Fruit fly (Drosophila melanogaster) whole organism, embryonic: Measurements from ENCODE around the gene CG13898.

Source experiments
- Blimp-1 ChIP-seq: fragments of 200-800 bp; sonication (Bioruptor generic); optimal IDR thresholded peaks from 3 replicates; lab custom pipeline; 2018; ENCODE audit warnings: missing biosample characterization, missing genetic modification characterization, mild to moderate bottlenecking, moderate library complexity, missing genetic modification reagents
- CG1024 ChIP-seq: fragments of 200-800 bp; sonication (Bioruptor generic); IDR thresholded peaks from 2 replicates; pipeline ENCODE4 v1.3.6; 2022; ENCODE audit warnings: missing biosample characterization, missing genetic modification characterization
- CG10267 ChIP-seq: fragments of 200-800 bp; sonication (Bioruptor generic); optimal IDR thresholded peaks from 2 replicates; lab custom pipeline; 2018; ENCODE audit warnings: missing biosample characterization, mild to moderate bottlenecking, missing genetic modification characterization, moderate library complexity
- CG10654 ChIP-seq: fragments of 200-800 bp; sonication (Bioruptor generic); optimal IDR thresholded peaks from 2 replicates; lab custom pipeline; 2016; ENCODE audit warnings: missing biosample characterization, missing genetic modification characterization
- CG11247 ChIP-seq: fragments of 200-800 bp; sonication (Bioruptor generic); IDR thresholded peaks from 2 replicates; pipeline ENCODE4 v1.3.6; 2022; ENCODE audit warnings: missing biosample characterization, missing genetic modification characterization
- CG11398 ChIP-seq: fragments of 200-800 bp; sonication (Bioruptor generic); optimal IDR thresholded peaks from 2 replicates; lab custom pipeline; 2016; ENCODE audit warnings: missing biosample characterization, missing genetic modification characterization
- CG11504 ChIP-seq: fragments of 200-800 bp; sonication (Bioruptor generic); optimal IDR thresholded peaks from 3 replicates; lab custom pipeline; 2019; ENCODE audit warnings: missing biosample characterization, mild to moderate bottlenecking, missing genetic modification characterization, moderate library complexity
- CG11696 ChIP-seq: fragments of 200-800 bp; sonication (Bioruptor generic); IDR thresholded peaks from 2 replicates; pipeline ENCODE4 v1.3.6; 2022; ENCODE audit warnings: missing biosample characterization, missing genetic modification characterization
- CG1233 ChIP-seq: fragments of 200-800 bp; sonication (Bioruptor generic); optimal IDR thresholded peaks from 4 replicates; lab custom pipeline; 2018; ENCODE audit warnings: missing biosample characterization, mild to moderate bottlenecking, missing genetic modification characterization
- CG13894 ChIP-seq: fragments of 200-800 bp; sonication (Bioruptor generic); optimal IDR thresholded peaks from 3 replicates; lab custom pipeline; 2018; ENCODE audit warnings: missing biosample characterization, mild to moderate bottlenecking, missing genetic modification characterization, moderate library complexity
- CG14710 ChIP-seq: fragments of 200-800 bp; sonication (Bioruptor generic); optimal IDR thresholded peaks from 3 replicates; lab custom pipeline; 2019; ENCODE audit warnings: missing biosample characterization, mild to moderate bottlenecking, missing genetic modification characterization, moderate library complexity
- CG15479 ChIP-seq: fragments of 200-800 bp; sonication (Bioruptor generic); optimal IDR thresholded peaks from 3 replicates; lab custom pipeline; 2019; ENCODE audit warnings: missing biosample characterization, mild to moderate bottlenecking, missing genetic modification characterization, moderate library complexity
- CG16815 ChIP-seq: fragments of 200-800 bp; sonication (Bioruptor generic); optimal IDR thresholded peaks from 3 replicates; lab custom pipeline; 2017; ENCODE audit warnings: missing biosample characterization, mild to moderate bottlenecking, missing genetic modification characterization
- CG17328 ChIP-seq: fragments of 200-800 bp; sonication (Bioruptor generic); IDR thresholded peaks from 2 replicates; pipeline ENCODE4 v1.3.6; 2022; ENCODE audit warnings: missing biosample characterization, missing genetic modification characterization
- CG17361 ChIP-seq: fragments of 200-800 bp; sonication (Bioruptor generic); IDR thresholded peaks from 3 replicates; pipeline ENCODE4 v1.3.6; 2022; ENCODE audit warnings: missing biosample characterization, missing genetic modification characterization
- CG17385 ChIP-seq: fragments of 200-800 bp; sonication (Bioruptor generic); optimal IDR thresholded peaks from 3 replicates; lab custom pipeline; 2018; ENCODE audit warnings: missing biosample characterization, mild to moderate bottlenecking, missing genetic modification characterization
- CG18476 ChIP-seq: fragments of 200-800 bp; sonication (Bioruptor generic); optimal IDR thresholded peaks from 2 replicates; lab custom pipeline; 2016; ENCODE audit warnings: missing biosample characterization, mild to moderate bottlenecking, missing genetic modification characterization
- CG30431 ChIP-seq: fragments of 200-800 bp; sonication (Bioruptor generic); optimal IDR thresholded peaks from 2 replicates; lab custom pipeline; 2017; ENCODE audit warnings: missing biosample characterization, missing genetic modification characterization
- CG31224 ChIP-seq: fragments of 200-800 bp; sonication (Bioruptor generic); IDR thresholded peaks from 2 replicates; pipeline ENCODE4 v1.3.6; 2022; ENCODE audit warnings: missing biosample characterization, missing genetic modification characterization
- CG4360 ChIP-seq: fragments of 200-800 bp; sonication (Bioruptor generic); IDR thresholded peaks from 2 replicates; pipeline ENCODE4 v1.3.6; 2022; ENCODE audit warnings: missing biosample characterization, missing genetic modification characterization
- CG4404 ChIP-seq: fragments of 200-800 bp; sonication (Bioruptor generic); IDR thresholded peaks from 2 replicates; pipeline ENCODE4 v1.3.6; 2022; ENCODE audit warnings: missing biosample characterization, missing genetic modification characterization
- CG6813 ChIP-seq: fragments of 200-800 bp; sonication (Bioruptor generic); optimal IDR thresholded peaks from 2 replicates; lab custom pipeline; 2017; ENCODE audit warnings: missing biosample characterization, missing genetic modification characterization, mild to moderate bottlenecking, moderate library complexity, missing genetic modification reagents
- CG7271 ChIP-seq: fragments of 200-800 bp; sonication (Bioruptor generic); optimal IDR thresholded peaks from 2 replicates; lab custom pipeline; 2018; ENCODE audit warnings: missing biosample characterization, mild to moderate bottlenecking, missing genetic modification characterization, moderate library complexity
- CG7987 ChIP-seq: fragments of 200-800 bp; sonication (Bioruptor generic); optimal IDR thresholded peaks from 2 replicates; lab custom pipeline; 2018; ENCODE audit warnings: missing biosample characterization, mild to moderate bottlenecking, missing genetic modification characterization, moderate library complexity
- CG8359 ChIP-seq: fragments of 200-800 bp; sonication (Bioruptor generic); optimal IDR thresholded peaks from 2 replicates; lab custom pipeline; 2017; ENCODE audit warnings: missing biosample characterization, mild to moderate bottlenecking, missing genetic modification characterization, borderline replicate concordance
- CG8924 ChIP-seq: fragments of 200-800 bp; optimal IDR thresholded peaks from 3 replicates; lab custom pipeline; 2019; ENCODE audit warnings: missing biosample characterization, mild to moderate bottlenecking, missing genetic modification characterization, moderate library complexity
- Dek ChIP-seq: fragments of 200-800 bp; sonication (Bioruptor generic); optimal IDR thresholded peaks from 3 replicates; lab custom pipeline; 2019; ENCODE audit warnings: missing biosample characterization, mild to moderate bottlenecking, missing genetic modification characterization, moderate library complexity
- Dfd ChIP-seq, 2 experiments: fragments of >200 bp; optimal IDR thresholded peaks; 2 replicates each; lab custom pipeline; 2017; ENCODE audit warnings: missing biosample characterization in 2 of 2, missing genetic modification characterization in 2 of 2
- Drgx ChIP-seq: fragments of 200-800 bp; sonication (Bioruptor generic); IDR thresholded peaks from 2 replicates; pipeline ENCODE4 v1.3.6; 2022; ENCODE audit warnings: missing biosample characterization, missing genetic modification characterization
- Hsf ChIP-seq: fragments of 200-800 bp; sonication (Bioruptor generic); optimal IDR thresholded peaks from 3 replicates; lab custom pipeline; 2016; ENCODE audit warnings: missing biosample characterization, missing genetic modification characterization
- Lhr ChIP-seq: fragments of 200-800 bp; sonication (Bioruptor generic); optimal IDR thresholded peaks from 3 replicates; lab custom pipeline; 2017; ENCODE audit warnings: mild to moderate bottlenecking, missing biosample characterization, missing genetic modification reagents, missing genetic modification characterization
- Oli ChIP-seq: fragments of 200-800 bp; sonication (Bioruptor generic); optimal IDR thresholded peaks from 2 replicates; lab custom pipeline; 2018; ENCODE audit warnings: missing biosample characterization, mild to moderate bottlenecking, missing genetic modification characterization, moderate library complexity
- Pdp1 ChIP-seq, 2 experiments: fragments of 200-800 bp; sonication (Bioruptor generic); optimal IDR thresholded peaks; 3 replicates each; lab custom pipeline; 2016; ENCODE audit warnings: missing biosample characterization in 2 of 2, missing genetic modification characterization in 2 of 2, mild to moderate bottlenecking in 1 of 2, moderate library complexity in 1 of 2
- Stat92E ChIP-seq, 3 experiments: fragments of >200 bp in 2 of 3; fragments of 200-800 bp in 1 of 3; sonication (Bioruptor generic) in 1 of 3; optimal IDR thresholded peaks; 2 replicates each; lab custom pipeline; 2017 to 2019; ENCODE audit warnings: missing biosample characterization in 3 of 3, missing genetic modification characterization in 3 of 3, mild to moderate bottlenecking in 1 of 3, moderate library complexity in 1 of 3
- ac ChIP-seq: fragments of 200-800 bp; sonication (Bioruptor generic); optimal IDR thresholded peaks from 3 replicates; lab custom pipeline; 2017; ENCODE audit warnings: missing biosample characterization, mild to moderate bottlenecking, missing genetic modification characterization
- al ChIP-seq: fragments of 200-800 bp; sonication (Bioruptor generic); IDR thresholded peaks from 2 replicates; pipeline ENCODE4 v1.3.6; 2022; ENCODE audit warnings: missing biosample characterization, missing genetic modification characterization
- bab2 ChIP-seq: fragments of 200-800 bp; sonication (Bioruptor generic); optimal IDR thresholded peaks from 2 replicates; lab custom pipeline; 2016; ENCODE audit warnings: missing biosample characterization, missing genetic modification characterization
- chif ChIP-seq, 2 experiments: fragments of 200-800 bp; sonication (Bioruptor generic); optimal IDR thresholded peaks; 3 replicates each; lab custom pipeline; 2016; ENCODE audit warnings: missing biosample characterization in 2 of 2, missing genetic modification characterization in 2 of 2
- gcm2 ChIP-seq: fragments of 200-800 bp; sonication (Bioruptor generic); optimal IDR thresholded peaks from 2 replicates; lab custom pipeline; 2016; ENCODE audit warnings: missing biosample characterization, missing genetic modification characterization
- grau ChIP-seq: fragments of 200-800 bp; optimal IDR thresholded peaks from 3 replicates; lab custom pipeline; 2019; ENCODE audit warnings: missing biosample characterization, mild to moderate bottlenecking, missing genetic modification characterization, moderate library complexity
- lbe ChIP-seq: fragments of 200-800 bp; sonication (Bioruptor generic); optimal IDR thresholded peaks from 2 replicates; lab custom pipeline; 2016; ENCODE audit warnings: missing biosample characterization, mild to moderate bottlenecking, missing genetic modification characterization
- lmd ChIP-seq: fragments of 200-800 bp; sonication (Bioruptor generic); IDR thresholded peaks from 2 replicates; pipeline ENCODE4 v1.3.6; 2022; ENCODE audit warnings: missing biosample characterization, missing genetic modification characterization
- nom ChIP-seq: fragments of 200-800 bp; sonication (Bioruptor generic); optimal IDR thresholded peaks from 2 replicates; lab custom pipeline; 2017; ENCODE audit warnings: missing biosample characterization, missing genetic modification characterization, mild to moderate bottlenecking, moderate library complexity, missing genetic modification reagents
- psq ChIP-seq: fragments of 200-800 bp; sonication (Bioruptor generic); optimal IDR thresholded peaks from 2 replicates; lab custom pipeline; 2017; ENCODE audit warnings: missing biosample characterization, missing genetic modification characterization
- sim ChIP-seq: fragments of 200-800 bp; sonication (Bioruptor generic); IDR thresholded peaks from 2 replicates; pipeline ENCODE4 v1.3.6; 2022; ENCODE audit warnings: missing biosample characterization, missing genetic modification characterization
- stwl ChIP-seq: fragments of 200-800 bp; sonication (Bioruptor generic); optimal IDR thresholded peaks from 3 replicates; lab custom pipeline; 2018; ENCODE audit warnings: missing biosample characterization, mild to moderate bottlenecking, missing genetic modification characterization, moderate library complexity
- wdn ChIP-seq: fragments of 200-800 bp; sonication (Bioruptor generic); IDR thresholded peaks from 2 replicates; pipeline ENCODE4 v1.3.6; 2022; ENCODE audit warnings: missing biosample characterization, missing genetic modification characterization
- zen ChIP-seq: fragments of 200-800 bp; sonication (Bioruptor generic); optimal IDR thresholded peaks from 3 replicates; lab custom pipeline; 2018; ENCODE audit warnings: missing biosample characterization, mild to moderate bottlenecking, missing genetic modification characterization, moderate library complexity
- zf30C ChIP-seq: fragments of 200-800 bp; sonication (Bioruptor generic); optimal IDR thresholded peaks from 3 replicates; lab custom pipeline; 2018; ENCODE audit warnings: missing biosample characterization, mild to moderate bottlenecking, missing genetic modification characterization
- zfh1 ChIP-seq: fragments of 200-800 bp; sonication (Bioruptor generic); IDR thresholded peaks from 3 replicates; pipeline ENCODE4 v1.3.6; 2022; ENCODE audit warnings: missing biosample characterization, missing genetic modification characterization

The CG13898 gene

DNA sequence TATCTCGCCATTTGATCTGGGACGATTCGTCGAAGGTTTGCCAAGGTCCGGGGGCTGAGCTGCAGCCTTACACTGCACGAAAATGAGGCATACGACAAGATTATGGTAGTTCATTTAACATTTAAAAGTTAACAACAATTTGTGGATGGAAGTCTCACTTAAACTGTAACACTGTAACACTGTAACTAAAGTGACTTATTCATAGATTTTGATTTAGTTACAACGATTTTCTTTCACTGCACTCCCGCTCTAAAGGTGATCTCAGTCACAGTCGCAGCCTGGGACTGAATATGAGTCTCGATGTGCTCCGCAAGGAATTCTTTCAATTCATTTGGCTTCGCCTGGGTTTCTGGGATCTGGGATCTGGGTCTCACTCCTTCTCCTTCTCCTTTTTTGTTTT lies 43.6 kb downstream of the CG13898 start (continued):
- TF ChIP-seq CG11504 (tag; lab: Kevin White, UChicago) (peak; percentile 15), psq (GFP tag; lab: Kevin White, UChicago) (no peak), ac (GFP tag; lab: Kevin White, UChicago) (peak; percentile 77), Dfd (GFP tag; optimal IDR thresholded peaks at IDR 0.05; lab: Kevin White, UChicago) (no peak), CG31224 (GFP tag; lab: Robert Waterston, UW) (no peak), CG4360 (GFP tag; lab: Robert Waterston, UW) (0 out of 2 replicates have a peak, but pooled peaks have one; percentile 24), CG11398 (GFP tag; lab: Kevin White, UChicago) (no peak), Lhr (GFP tag; lab: Kevin White, UChicago) (no peak), bab2 (GFP tag; lab: Kevin White, UChicago) (no peak), CG17385 (GFP tag; lab: Kevin White, UChicago) (no peak), CG15479 (GFP tag; lab: Kevin White, UChicago) (peak; percentile 37), CG30431 (GFP tag; lab: Kevin White, UChicago) (peak; percentile 31), Hsf (GFP tag; lab: Kevin White, UChicago) (no peak), gcm2 (GFP tag; lab: Kevin White, UChicago) (no peak), lbe (GFP tag; lab: Kevin White, UChicago) (peak; percentile 86), CG18476 (no peak), CG7271 (tag; lab: Kevin White, UChicago) (peak; percentile 58), CG1024 (GFP tag; lab: Robert Waterston, UW) (peak; percentile 41; the same call in 1 of the 2 replicates), zf30C (GFP tag; lab: Kevin White, UChicago) (peak; percentile 56), Pdp1 (GFP tag; optimal IDR thresholded peaks at IDR 0.05; lab: Kevin White, UChicago) (peak in 1 of 2 experiments; percentile 4), wdn (GFP tag; lab: Robert Waterston, UW) (no peak), CG4404 (GFP tag; lab: Robert Waterston, UW) (peak; percentile 89), Stat92E (GFP tag; optimal IDR thresholded peaks at IDR 0.05; lab: Kevin White, UChicago) (no peak), al (GFP tag; lab: Robert Waterston, UW) (no peak), Drgx (peak; percentile 61; the same call in 1 of the 2 replicates), CG13894 (tag; lab: Kevin White, UChicago) (no peak), CG14710 (tag; lab: Kevin White, UChicago) (peak; percentile 57), grau (tag; lab: Kevin White, UChicago) (peak; percentile 11), Oli (tag; lab: Kevin White, UChicago) (peak; percentile 20), CG16815 (GFP tag; lab: Kevin White, UChicago) (peak; percentile 15), stwl (tag; lab: Kevin White, UChicago) (peak; percentile 29), CG11696 (no peak), CG17328 (GFP tag; lab: Robert Waterston, UW) (0 out of 2 replicates have a peak, but pooled peaks have one; percentile 25), chif (GFP tag; optimal IDR thresholded peaks at IDR 0.05; lab: Kevin White, UChicago) (peak in 1 of 2 experiments; percentile 36), CG11247 (GFP tag; lab: Robert Waterston, UW) (no peak), CG8359 (GFP tag; lab: Kevin White, UChicago) (no peak), nom (peak; percentile 20), Blimp-1 (GFP tag; lab: Kevin White, UChicago) (peak; percentile 0), CG8924 (peak; percentile 29), CG17361 (peak; percentile 47; the same call in 2 of the 3 replicates), Dek (tag; lab: Kevin White, UChicago) (no peak), zfh1 (GFP tag; lab: Robert Waterston, UW) (peak; percentile 84), CG1233 (GFP tag; lab: Kevin White, UChicago) (peak; percentile 20), sim (GFP tag; lab: Robert Waterston, UW) (0 out of 2 replicates have a peak, but pooled peaks have one; percentile 29), lmd (peak; percentile 17; the same call in 1 of the 2 replicates), CG10267 (tag; lab: Kevin White, UChicago) (peak; percentile 22), CG7987 (no peak), zen (tag; lab: Kevin White, UChicago) (peak; percentile 91), CG6813 (GFP tag; lab: Kevin White, UChicago) (peak; percentile 47), CG10654 (GFP tag; lab: Kevin White, UChicago) (no peak)
